Worm (Caenorhabditis elegans) whole organism, midembryonic: ENCODE data around the gene M04D8.5.

Experiments
- T22C8.4 ChIP-seq: fragments of 200-800 bp; sonication (Bioruptor generic); IDR thresholded peaks from 2 replicates; pipeline ENCODE4 v1.3.6; 2022; ENCODE audit warnings: missing genetic modification characterization, missing compliant biosample characterization
- cog-1 ChIP-seq: sonication (generic microtip); optimal IDR thresholded peaks from 2 replicates; lab custom pipeline; 2016; ENCODE audit warnings: missing genetic modification characterization, missing compliant biosample characterization
- flt-1 ChIP-seq: fragments of 200-800 bp; sonication (Bioruptor generic); IDR thresholded peaks from 2 replicates; pipeline ENCODE4 v1.3.6; 2022; ENCODE audit warnings: missing genetic modification characterization, missing compliant biosample characterization
- klf-2 ChIP-seq: fragments of 200-800 bp; sonication (Bioruptor generic); conservative IDR thresholded peaks from 2 replicates; pipeline ENCODE4 v1.3.6; 2022; ENCODE audit warnings: missing genetic modification reagents, missing genetic modification characterization, missing compliant biosample characterization
- med-1 ChIP-seq: sonication (generic microtip); optimal IDR thresholded peaks from 2 replicates; lab custom pipeline; 2017; ENCODE audit warnings: missing genetic modification characterization, mild to moderate bottlenecking, missing compliant biosample characterization, antibody characterized with exemption, missing genetic modification reagents; ENCODE audit not compliant: insufficient read depth
- ref-1 ChIP-seq: fragments of 200-800 bp; sonication (Bioruptor generic); conservative IDR thresholded peaks from 2 replicates; pipeline ENCODE4 v1.3.6; 2022; ENCODE audit warnings: missing genetic modification reagents, missing genetic modification characterization, missing compliant biosample characterization
- tab-1 ChIP-seq: fragments of 200-800 bp; sonication (Bioruptor generic); IDR thresholded peaks from 2 replicates; pipeline ENCODE4 v1.3.6; 2022; ENCODE audit warnings: missing genetic modification characterization, missing compliant biosample characterization
- ztf-23 ChIP-seq: fragments of 200-800 bp; sonication (Bioruptor generic); IDR thresholded peaks from 2 replicates; pipeline ENCODE4 v1.3.6; 2022; ENCODE audit warnings: missing genetic modification reagents, missing genetic modification characterization, missing compliant biosample characterization
- ztf-29 ChIP-seq: fragments of 200-800 bp; sonication (Bioruptor generic); IDR thresholded peaks from 2 replicates; pipeline ENCODE4 v1.3.6; 2022; ENCODE audit warnings: missing genetic modification reagents, missing genetic modification characterization, missing compliant biosample characterization

M04D8.5 gene

ce11 chrIII:10001060-10001459, 32.1 kb downstream of the M04D8.5 start, which contains the start of gene C05B5.5:
C05B5.5 (plus strand) TSS chrIII:10001360.
- TF ChIP-seq tab-1 (GFP tag; lab: Robert Waterston, UW): no peak
- TF ChIP-seq flt-1 (GFP tag; lab: Robert Waterston, UW): no peak
- TF ChIP-seq ztf-23 (GFP tag; lab: Robert Waterston, UW): no peak
- no peak for TF ChIP-seq T22C8.4 (GFP tag; lab: Robert Waterston, UW)
- TF ChIP-seq ref-1 (GFP tag; lab: Robert Waterston, UW): no peak
- TF ChIP-seq cog-1 (tag; lab: Kevin White, UChicago): no peak
- TF ChIP-seq med-1 (GFP tag; lab: Kevin White, UChicago): no peak
- TF ChIP-seq klf-2 (GFP tag; lab: Robert Waterston, UW): no peak
- TF ChIP-seq ztf-29 (GFP tag; lab: Robert Waterston, UW): no peak

ce11 chrIII:10000428-10000827, 32.7 kb downstream of the M04D8.5 start, which contains the start of gene C05B5.2:
C05B5.2 (minus strand) TSS chrIII:10000528.
- TF ChIP-seq ref-1 (GFP tag; lab: Robert Waterston, UW) (no peak), ztf-29 (GFP tag; lab: Robert Waterston, UW) (no peak), flt-1 (GFP tag; lab: Robert Waterston, UW) (no peak), cog-1 (tag; lab: Kevin White, UChicago) (no peak), T22C8.4 (GFP tag; lab: Robert Waterston, UW) (no peak), ztf-23 (GFP tag; lab: Robert Waterston, UW) (no peak), tab-1 (GFP tag; lab: Robert Waterston, UW) (no peak), med-1 (GFP tag; lab: Kevin White, UChicago) (no peak), klf-2 (GFP tag; lab: Robert Waterston, UW) (no peak)

ce11 chrIII:9999235-9999634, 33.9 kb downstream of the M04D8.5 start, which contains the start of gene C05B5.17:
C05B5.17 (minus strand) TSS chrIII:9999335.
- TF ChIP-seq flt-1 (GFP tag; lab: Robert Waterston, UW) (no peak), ztf-23 (GFP tag; lab: Robert Waterston, UW) (no peak), ref-1 (GFP tag; lab: Robert Waterston, UW) (no peak), T22C8.4 (GFP tag; lab: Robert Waterston, UW) (no peak), med-1 (GFP tag; lab: Kevin White, UChicago) (no peak), ztf-29 (GFP tag; lab: Robert Waterston, UW) (no peak), klf-2 (GFP tag; lab: Robert Waterston, UW) (no peak), cog-1 (tag; lab: Kevin White, UChicago) (no peak), tab-1 (GFP tag; lab: Robert Waterston, UW) (no peak)

- TF ChIP-seq ref-1 (GFP tag; lab: Robert Waterston, UW) (no peak), T22C8.4 (GFP tag; lab: Robert Waterston, UW) (no peak), flt-1 (GFP tag; lab: Robert Waterston, UW) (no peak), ztf-23 (GFP tag; lab: Robert Waterston, UW) (no peak)
Observed at ce11 chrIII:9997890-9998289, 35.2 kb downstream of the M04D8.5 start, which contains the start of gene pqn-8. pqn-8 (minus strand) TSS chrIII:9997990.

ce11 chrIII:9993535-9993934, 39.6 kb downstream of the M04D8.5 start, which contains the start of gene C05B5.4:
C05B5.4 (plus strand) TSS chrIII:9993885.
- TF ChIP-seq T22C8.4 (GFP tag; lab: Robert Waterston, UW) (no peak), cog-1 (tag; lab: Kevin White, UChicago) (no peak)

- TF ChIP-seq med-1 (GFP tag; lab: Kevin White, UChicago): no peak
- TF ChIP-seq flt-1 (GFP tag; lab: Robert Waterston, UW): no peak
- TF ChIP-seq ref-1 (GFP tag; lab: Robert Waterston, UW): no peak
- no peak for TF ChIP-seq klf-2 (GFP tag; lab: Robert Waterston, UW)
- no peak for TF ChIP-seq T22C8.4 (GFP tag; lab: Robert Waterston, UW)
- no peak for TF ChIP-seq ztf-23 (GFP tag; lab: Robert Waterston, UW)
- TF ChIP-seq ztf-29 (GFP tag; lab: Robert Waterston, UW): no peak
- TF ChIP-seq tab-1 (GFP tag; lab: Robert Waterston, UW): no peak
- no peak for TF ChIP-seq cog-1 (tag; lab: Kevin White, UChicago)
Observed at ce11 chrIII:9991324-9991723, 41.8 kb downstream of the M04D8.5 start.

- no peak for TF ChIP-seq med-1 (GFP tag; lab: Kevin White, UChicago)
- TF ChIP-seq cog-1 (tag; lab: Kevin White, UChicago): no peak
- TF ChIP-seq klf-2 (GFP tag; lab: Robert Waterston, UW): no peak
- no peak for TF ChIP-seq ztf-23 (GFP tag; lab: Robert Waterston, UW)
- no peak for TF ChIP-seq flt-1 (GFP tag; lab: Robert Waterston, UW)
- TF ChIP-seq T22C8.4 (GFP tag; lab: Robert Waterston, UW): no peak
- TF ChIP-seq ztf-29 (GFP tag; lab: Robert Waterston, UW): no peak
- no peak for TF ChIP-seq ref-1 (GFP tag; lab: Robert Waterston, UW)
- TF ChIP-seq tab-1 (GFP tag; lab: Robert Waterston, UW): no peak
Observed at ce11 chrIII:9988352-9988751, 44.8 kb downstream of the M04D8.5 start, which contains the start of gene C05B5.1. C05B5.1 (minus strand) TSS chrIII:9988452.

ce11 chrIII:9986827-9987429, 46.2 kb downstream of the M04D8.5 start, which contains the start of gene C05B5.12:
C05B5.12 (plus strand) TSS chrIII:9987379.
- TF ChIP-seq ztf-29 (GFP tag; lab: Robert Waterston, UW) (no peak), klf-2 (GFP tag; lab: Robert Waterston, UW) (no peak), cog-1 (tag; lab: Kevin White, UChicago) (no peak), flt-1 (GFP tag; lab: Robert Waterston, UW) (no peak), ref-1 (GFP tag; lab: Robert Waterston, UW) (no peak), T22C8.4 (GFP tag; lab: Robert Waterston, UW) (no peak), med-1 (GFP tag; lab: Kevin White, UChicago) (no peak), tab-1 (GFP tag; lab: Robert Waterston, UW) (no peak), ztf-23 (GFP tag; lab: Robert Waterston, UW) (no peak)

ce11 chrIII:9985542-9985941, 47.6 kb downstream of the M04D8.5 start:
- TF ChIP-seq ref-1 (GFP tag; lab: Robert Waterston, UW) (no peak), T22C8.4 (GFP tag; lab: Robert Waterston, UW) (no peak), med-1 (GFP tag; lab: Kevin White, UChicago) (no peak), ztf-23 (GFP tag; lab: Robert Waterston, UW) (no peak), klf-2 (GFP tag; lab: Robert Waterston, UW) (no peak), flt-1 (GFP tag; lab: Robert Waterston, UW) (no peak), ztf-29 (GFP tag; lab: Robert Waterston, UW) (no peak), tab-1 (GFP tag; lab: Robert Waterston, UW) (no peak), cog-1 (tag; lab: Kevin White, UChicago) (no peak)
